Fruit fly (Drosophila melanogaster) whole organism, embryonic: ENCODE results near the gene mRpL39.
A peak's percentile ranks its signal among the peaks of the same experiment; 100 is the strongest.

Experiments used
- Asciz ChIP-seq: fragments of 200-800 bp; sonication (Bioruptor generic); optimal IDR thresholded peaks from 2 replicates; lab custom pipeline; 2017; ENCODE audit warnings: missing biosample characterization, mild to moderate bottlenecking, missing genetic modification characterization, missing genetic modification reagents
- B-H2 ChIP-seq: fragments of 200-800 bp; sonication (Bioruptor generic); optimal IDR thresholded peaks from 2 replicates; lab custom pipeline; 2018; ENCODE audit warnings: missing biosample characterization, mild to moderate bottlenecking, missing genetic modification characterization
- Bdp1 ChIP-seq: fragments of 200-800 bp; sonication (Bioruptor generic); optimal IDR thresholded peaks from 3 replicates; lab custom pipeline; 2016; ENCODE audit warnings: missing biosample characterization, missing genetic modification characterization
- CG1024 ChIP-seq: fragments of 200-800 bp; sonication (Bioruptor generic); IDR thresholded peaks from 2 replicates; pipeline ENCODE4 v1.3.6; 2022; ENCODE audit warnings: missing biosample characterization, missing genetic modification characterization
- CG10565 ChIP-seq: fragments of 200-800 bp; sonication (Bioruptor generic); optimal IDR thresholded peaks from 3 replicates; lab custom pipeline; 2016; ENCODE audit warnings: missing biosample characterization, mild to moderate bottlenecking, missing genetic modification characterization
- CG11560 ChIP-seq: fragments of 200-800 bp; sonication (Bioruptor generic); IDR thresholded peaks from 3 replicates; pipeline ENCODE4 v1.3.6; 2022; ENCODE audit warnings: missing biosample characterization, missing genetic modification characterization
- CG11695 ChIP-seq: fragments of 200-800 bp; sonication (Bioruptor generic); IDR thresholded peaks from 3 replicates; pipeline ENCODE4 v1.3.6; 2022; ENCODE audit warnings: missing biosample characterization, missing genetic modification characterization
- CG12391 ChIP-seq: fragments of 200-800 bp; sonication (Bioruptor generic); optimal IDR thresholded peaks from 3 replicates; lab custom pipeline; 2018; ENCODE audit warnings: missing biosample characterization, mild to moderate bottlenecking, missing genetic modification characterization, moderate library complexity
- CG13287 ChIP-seq: fragments of 200-800 bp; sonication (Bioruptor generic); IDR thresholded peaks from 2 replicates; pipeline ENCODE4 v1.3.6; 2022; ENCODE audit warnings: missing biosample characterization, missing genetic modification characterization; ENCODE audit not compliant: partially characterized antibody
- CG13624 ChIP-seq: fragments of 200-800 bp; sonication (Bioruptor generic); optimal IDR thresholded peaks from 2 replicates; lab custom pipeline; 2016; ENCODE audit warnings: missing biosample characterization, missing genetic modification characterization
- CG13894 ChIP-seq: fragments of 200-800 bp; sonication (Bioruptor generic); optimal IDR thresholded peaks from 3 replicates; lab custom pipeline; 2018; ENCODE audit warnings: missing biosample characterization, mild to moderate bottlenecking, missing genetic modification characterization, moderate library complexity
- CG14860 ChIP-seq: fragments of 200-800 bp; sonication (Bioruptor generic); IDR thresholded peaks from 3 replicates; pipeline ENCODE4 v1.3.6; 2022; ENCODE audit warnings: missing biosample characterization, missing genetic modification characterization; ENCODE audit not compliant: partially characterized antibody
- CG18476 ChIP-seq: fragments of 200-800 bp; sonication (Bioruptor generic); optimal IDR thresholded peaks from 2 replicates; lab custom pipeline; 2016; ENCODE audit warnings: missing biosample characterization, mild to moderate bottlenecking, missing genetic modification characterization
- CG2120 ChIP-seq: fragments of 200-800 bp; sonication (Bioruptor generic); optimal IDR thresholded peaks from 3 replicates; lab custom pipeline; 2016; ENCODE audit warnings: missing biosample characterization, missing genetic modification characterization
- CG3065 ChIP-seq: fragments of 200-800 bp; sonication (Bioruptor generic); optimal IDR thresholded peaks from 2 replicates; lab custom pipeline; 2016; ENCODE audit warnings: missing biosample characterization, missing genetic modification characterization
- CG31388 ChIP-seq: fragments of 200-800 bp; sonication (Bioruptor generic); optimal IDR thresholded peaks from 2 replicates; lab custom pipeline; 2016; ENCODE audit warnings: missing biosample characterization, missing genetic modification characterization
- CG3407 ChIP-seq: fragments of 200-800 bp; sonication (Bioruptor generic); optimal IDR thresholded peaks from 2 replicates; lab custom pipeline; 2018; ENCODE audit warnings: missing biosample characterization, mild to moderate bottlenecking, missing genetic modification characterization
- CG34224 ChIP-seq: fragments of 200-800 bp; sonication (Bioruptor generic); IDR thresholded peaks from 3 replicates; pipeline ENCODE4 v1.3.6; 2022; ENCODE audit warnings: missing biosample characterization, missing genetic modification characterization; ENCODE audit not compliant: partially characterized antibody
- CG3838 ChIP-seq: fragments of 200-800 bp; sonication (Bioruptor generic); optimal IDR thresholded peaks from 3 replicates; lab custom pipeline; 2016; ENCODE audit warnings: missing biosample characterization, missing genetic modification characterization
- CG4707 ChIP-seq: fragments of 200-800 bp; sonication (Bioruptor generic); optimal IDR thresholded peaks from 2 replicates; lab custom pipeline; 2018; ENCODE audit warnings: missing biosample characterization, mild to moderate bottlenecking, missing genetic modification characterization, moderate library complexity
- CG4730 ChIP-seq: fragments of 200-800 bp; sonication (Bioruptor generic); IDR thresholded peaks from 2 replicates; pipeline ENCODE4 v1.3.6; 2022; ENCODE audit warnings: missing biosample characterization, missing genetic modification characterization
- CG5953 ChIP-seq: fragments of 200-800 bp; sonication (Bioruptor generic); IDR thresholded peaks from 2 replicates; pipeline ENCODE4 v1.3.6; 2022; ENCODE audit warnings: missing biosample characterization, missing genetic modification characterization
- CG7786 ChIP-seq: fragments of 200-800 bp; sonication (Bioruptor generic); optimal IDR thresholded peaks from 2 replicates; lab custom pipeline; 2016; ENCODE audit warnings: missing biosample characterization, missing genetic modification characterization
- D ChIP-seq, 2 experiments: fragments of 200-800 bp in 1 of 2; fragments of >200 bp in 1 of 2; sonication (Bioruptor generic) in 1 of 2; optimal IDR thresholded peaks; 2 replicates in 1 of 2; 3 replicates in 1 of 2; lab custom pipeline; 2017; ENCODE audit warnings: mild to moderate bottlenecking in 1 of 2, missing biosample characterization in 1 of 2, missing genetic modification characterization in 1 of 2, missing genetic modification reagents in 1 of 2
- Hr3 ChIP-seq: fragments of 200-800 bp; sonication (Bioruptor generic); optimal IDR thresholded peaks from 3 replicates; lab custom pipeline; 2016; ENCODE audit warnings: missing biosample characterization, missing genetic modification characterization
- Hr51 ChIP-seq, 2 experiments: fragments of 200-800 bp; sonication (Bioruptor generic); optimal IDR thresholded peaks; 2 replicates in 1 of 2; 3 replicates in 1 of 2; lab custom pipeline; 2016 to 2018; ENCODE audit warnings: missing biosample characterization in 2 of 2, missing genetic modification characterization in 2 of 2, mild to moderate bottlenecking in 1 of 2, moderate library complexity in 1 of 2
- Max ChIP-seq: fragments of 200-800 bp; sonication (Bioruptor generic); optimal IDR thresholded peaks from 2 replicates; lab custom pipeline; 2016; ENCODE audit warnings: missing biosample characterization, mild to moderate bottlenecking, missing genetic modification characterization
- Myb ChIP-seq: fragments of 200-800 bp; sonication (Bioruptor generic); optimal IDR thresholded peaks from 2 replicates; lab custom pipeline; 2016; ENCODE audit warnings: missing biosample characterization, missing genetic modification characterization
- NC2β ChIP-seq: fragments of 200-800 bp; sonication (Bioruptor generic); optimal IDR thresholded peaks from 2 replicates; lab custom pipeline; 2016; ENCODE audit warnings: missing biosample characterization, missing genetic modification characterization
- NK7.1 ChIP-seq: fragments of 200-800 bp; sonication (Bioruptor generic); optimal IDR thresholded peaks from 3 replicates; lab custom pipeline; 2016; ENCODE audit warnings: missing biosample characterization, missing genetic modification characterization
- Oaz ChIP-seq: fragments of 200-800 bp; sonication (Bioruptor generic); IDR thresholded peaks from 2 replicates; pipeline ENCODE4 v1.3.6; 2022; ENCODE audit warnings: missing biosample characterization, missing genetic modification characterization
- Pdp1 ChIP-seq, 2 experiments: fragments of 200-800 bp; sonication (Bioruptor generic); optimal IDR thresholded peaks; 3 replicates each; lab custom pipeline; 2016; ENCODE audit warnings: missing biosample characterization in 2 of 2, missing genetic modification characterization in 2 of 2, mild to moderate bottlenecking in 1 of 2, moderate library complexity in 1 of 2
- ac ChIP-seq: fragments of 200-800 bp; sonication (Bioruptor generic); optimal IDR thresholded peaks from 3 replicates; lab custom pipeline; 2017; ENCODE audit warnings: missing biosample characterization, mild to moderate bottlenecking, missing genetic modification characterization
- dmrt99B ChIP-seq: fragments of 200-800 bp; sonication (Bioruptor generic); optimal IDR thresholded peaks from 2 replicates; lab custom pipeline; 2018; ENCODE audit warnings: missing biosample characterization, mild to moderate bottlenecking, missing genetic modification characterization, moderate library complexity
- en ChIP-seq: fragments of 200-800 bp; sonication (Bioruptor generic); optimal IDR thresholded peaks from 2 replicates; lab custom pipeline; 2016; ENCODE audit warnings: missing biosample characterization, missing genetic modification characterization
- fd3F ChIP-seq: fragments of 200-800 bp; sonication (Bioruptor generic); optimal IDR thresholded peaks from 2 replicates; lab custom pipeline; 2018; ENCODE audit warnings: missing biosample characterization, mild to moderate bottlenecking, missing genetic modification characterization, moderate library complexity
- gem ChIP-seq: fragments of 200-800 bp; sonication (Bioruptor generic); optimal IDR thresholded peaks from 2 replicates; lab custom pipeline; 2019; ENCODE audit warnings: missing biosample characterization, mild to moderate bottlenecking, missing genetic modification characterization, moderate library complexity
- gsb-n ChIP-seq: fragments of 200-800 bp; sonication (Bioruptor generic); optimal IDR thresholded peaks from 3 replicates; lab custom pipeline; 2018; ENCODE audit warnings: missing biosample characterization, mild to moderate bottlenecking, missing genetic modification characterization
- hb ChIP-seq: fragments of 200-800 bp; sonication (Bioruptor generic); IDR thresholded peaks from 3 replicates; pipeline ENCODE4 v1.3.6; 2022; ENCODE audit warnings: missing biosample characterization, missing genetic modification characterization; ENCODE audit not compliant: partially characterized antibody
- jing ChIP-seq: fragments of 200-800 bp; sonication (Bioruptor generic); optimal IDR thresholded peaks from 2 replicates; lab custom pipeline; 2018; ENCODE audit warnings: missing biosample characterization, mild to moderate bottlenecking, missing genetic modification characterization
- kay ChIP-seq: fragments of 200-800 bp; sonication (Bioruptor generic); optimal IDR thresholded peaks from 2 replicates; lab custom pipeline; 2016; ENCODE audit warnings: missing biosample characterization, missing genetic modification characterization
- pnt ChIP-seq: fragments of 200-800 bp; sonication (Bioruptor generic); optimal IDR thresholded peaks from 3 replicates; lab custom pipeline; 2016; ENCODE audit warnings: missing biosample characterization, missing genetic modification characterization
- psq ChIP-seq: fragments of 200-800 bp; sonication (Bioruptor generic); optimal IDR thresholded peaks from 2 replicates; lab custom pipeline; 2017; ENCODE audit warnings: missing biosample characterization, missing genetic modification characterization
- ranshi ChIP-seq: fragments of 200-800 bp; sonication (Bioruptor generic); IDR thresholded peaks from 2 replicates; pipeline ENCODE4 v1.3.6; 2022; ENCODE audit warnings: missing biosample characterization, missing genetic modification characterization
- run ChIP-seq: fragments of 200-800 bp; sonication (Bioruptor generic); optimal IDR thresholded peaks from 3 replicates; lab custom pipeline; 2018; ENCODE audit warnings: missing biosample characterization, mild to moderate bottlenecking, missing genetic modification characterization
- seq ChIP-seq: fragments of 200-800 bp; sonication (Bioruptor generic); IDR thresholded peaks from 2 replicates; pipeline ENCODE4 v1.3.6; 2022; ENCODE audit warnings: missing biosample characterization, missing genetic modification characterization
- shn ChIP-seq: fragments of 200-800 bp; sonication (Bioruptor generic); optimal IDR thresholded peaks from 3 replicates; lab custom pipeline; 2016; ENCODE audit warnings: missing biosample characterization, missing genetic modification characterization
- sr ChIP-seq: fragments of 200-800 bp; sonication (Bioruptor generic); IDR thresholded peaks from 3 replicates; pipeline ENCODE4 v1.3.6; 2022; ENCODE audit warnings: missing biosample characterization, missing genetic modification characterization
- ttk ChIP-seq: fragments of 200-800 bp; sonication (Bioruptor generic); IDR thresholded peaks from 2 replicates; pipeline ENCODE4 v2.1.2; 2022; ENCODE audit warnings: missing biosample characterization, missing genetic modification characterization

Gene mRpL39

DNA sequence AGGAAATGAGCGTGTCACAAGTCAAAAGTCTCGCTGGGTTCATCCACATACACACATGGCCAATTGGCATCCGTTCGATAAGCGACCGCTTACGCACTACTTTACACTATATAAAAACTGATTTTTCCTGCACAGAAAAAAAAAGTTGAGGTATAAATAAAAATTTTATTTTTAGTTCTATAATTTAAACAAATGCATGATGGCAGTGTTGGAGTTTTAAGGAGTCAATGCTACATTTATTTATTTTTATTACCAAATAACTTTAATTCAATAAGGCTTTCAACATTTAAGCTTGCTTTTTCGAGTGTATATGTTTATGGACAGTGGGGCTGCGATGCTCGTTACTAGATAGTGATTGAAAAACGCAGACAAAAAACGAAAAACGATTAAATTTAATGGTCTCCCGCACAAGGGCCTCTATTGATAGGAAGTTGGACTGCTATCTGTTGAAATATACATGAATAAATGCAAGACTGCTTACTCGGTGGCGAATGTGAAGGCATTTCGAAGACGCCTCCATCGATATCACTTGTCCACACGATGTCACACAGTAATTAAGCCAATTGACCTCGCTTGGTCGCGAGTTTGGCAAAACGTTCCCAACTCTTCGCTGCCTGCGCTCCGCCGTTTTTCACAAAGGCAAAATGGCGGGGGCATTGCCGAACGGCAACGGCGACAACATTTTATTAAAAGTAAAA is 12.3 kb upstream of the mRpL39 start (continued):
- TF ChIP-seq CG2120 (GFP tag; lab: Kevin White, UChicago) (peak; percentile 68), CG31388 (peak; percentile 74), CG1024 (GFP tag; lab: Robert Waterston, UW) (peak; percentile 49; the same call in 1 of the 2 replicates), ac (no peak), CG3838 (GFP tag; lab: Kevin White, UChicago) (peak; percentile 36), gem (tag; lab: Kevin White, UChicago) (peak; percentile 93), Myb (GFP tag; lab: Kevin White, UChicago) (no peak), Bdp1 (GFP tag; lab: Kevin White, UChicago) (peak; percentile 32), CG11695 (GFP tag; lab: Robert Waterston, UW) (peak; percentile 73), Asciz (GFP tag; lab: Kevin White, UChicago) (peak; percentile 78), run (tag; lab: Kevin White, UChicago) (peak; percentile 63), jing (GFP tag; lab: Kevin White, UChicago) (peak; percentile 40), NK7.1 (GFP tag; lab: Kevin White, UChicago) (no peak), CG13287 (GFP tag; lab: Robert Waterston, UW) (no peak), Max (GFP tag; lab: Kevin White, UChicago) (peak; percentile 69), Pdp1 (GFP tag; optimal IDR thresholded peaks at IDR 0.05; lab: Kevin White, UChicago) (peak; percentile 49 to 65), Oaz (peak; percentile 37; the same call in 1 of the 2 replicates), fd3F (GFP tag; lab: Kevin White, UChicago) (peak; percentile 68), Hr51 (GFP tag; optimal IDR thresholded peaks at IDR 0.05; lab: Kevin White, UChicago) (peak in 1 of 2 experiments; percentile 84), sr (no peak), seq (peak; percentile 65), shn (GFP tag; lab: Kevin White, UChicago) (no peak), kay (GFP tag; lab: Kevin White, UChicago) (peak; percentile 47), CG5953 (GFP tag; lab: Robert Waterston, UW) (0 out of 2 replicates have a peak, but pooled peaks have one; percentile 50), Hr3 (GFP tag; lab: Kevin White, UChicago) (peak; percentile 55), dmrt99B (tag; lab: Kevin White, UChicago) (peak; percentile 87), CG7786 (no peak), ranshi (GFP tag; lab: Robert Waterston, UW) (peak; percentile 80), CG18476 (GFP tag; lab: Kevin White, UChicago) (peak; percentile 38), CG3065 (no peak), CG3407 (GFP tag; lab: Kevin White, UChicago) (peak; percentile 62), CG4707 (peak; percentile 49), ttk (peak; percentile 63), CG12391 (tag; lab: Kevin White, UChicago) (peak; percentile 85), en (GFP tag; lab: Kevin White, UChicago) (peak; percentile 38), CG10565 (no peak), CG11560 (tag; lab: Robert Waterston, UW) (0 out of 3 replicates have a peak, but pooled peaks have one; percentile 13), NC2β (no peak), gsb-n (tag; lab: Kevin White, UChicago) (peak; percentile 82), CG14860 (GFP tag; lab: Robert Waterston, UW) (no peak), psq (GFP tag; lab: Kevin White, UChicago) (peak; percentile 39), hb (GFP tag; lab: Robert Waterston, UW) (no peak), CG4730 (GFP tag; lab: Robert Waterston, UW) (peak; percentile 41), pnt (GFP tag; lab: Kevin White, UChicago) (peak; percentile 38), CG13894 (tag; lab: Kevin White, UChicago) (no peak), CG34224 (no peak), D (optimal IDR thresholded peaks at IDR 0.05; lab: Kevin White, UChicago) (no peak), D (GFP tag; optimal IDR thresholded peaks at IDR 0.05; lab: Kevin White, UChicago) (peak; percentile 70), B-H2 (GFP tag; lab: Kevin White, UChicago) (no peak), CG13624 (peak; percentile 4)
